Fruit fly (Drosophila melanogaster): ENCODE data around the gene Rcd-1.

Rcd-1 gene

DNA sequence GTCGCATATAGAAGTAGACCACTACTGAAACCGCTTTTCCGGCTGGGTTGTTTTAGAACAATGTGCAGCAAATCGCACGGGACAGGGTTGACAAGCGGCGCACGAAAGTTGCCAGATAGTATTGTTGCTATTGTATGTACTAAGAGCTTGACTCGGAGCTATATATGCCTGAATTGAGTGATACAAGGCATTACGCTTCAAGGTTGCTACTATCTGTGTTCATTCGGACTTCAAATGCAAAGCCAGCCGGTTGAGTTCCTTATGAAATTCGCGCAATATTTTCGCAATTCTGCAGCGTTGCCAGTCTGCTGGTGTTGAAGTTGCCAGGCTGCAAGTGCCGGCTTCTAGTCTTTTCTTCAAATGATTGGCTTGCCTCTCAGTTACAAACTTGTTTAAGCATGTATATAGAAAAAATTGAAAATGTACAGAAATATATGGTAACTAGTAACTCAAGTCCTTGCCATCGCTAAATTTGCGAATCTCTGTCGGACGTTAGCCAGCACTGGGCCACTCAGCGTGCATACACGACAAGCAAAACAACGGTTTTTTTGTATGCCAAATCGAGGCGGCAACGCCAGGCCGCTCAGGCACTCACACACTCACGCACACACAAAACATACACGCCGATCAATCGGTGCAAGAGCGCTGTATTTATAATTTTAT, 13.3 kb downstream of the Rcd-1 start, which contains the start of the genes Ranbp21 and Elys (continued):
- no peak for TF ChIP-seq chm (GFP tag; IDR thresholded peaks at IDR 0.05)
- no peak for TF ChIP-seq CG13894 (tag; optimal IDR thresholded peaks at IDR 0.05)
- TF ChIP-seq Fer2 (tag; optimal IDR thresholded peaks at IDR 0.05) = no peak
- TF ChIP-seq pum (GFP tag; optimal IDR thresholded peaks at IDR 0.05) = peak; percentile 76
- TF ChIP-seq odd (GFP tag; optimal IDR thresholded peaks at IDR 0.05) = no peak
- TF ChIP-seq CG12769 (tag; optimal IDR thresholded peaks at IDR 0.05) = no peak
- TF ChIP-seq Fer1 (GFP tag; optimal IDR thresholded peaks at IDR 0.05) = no peak
- TF ChIP-seq Rfx (GFP tag; IDR thresholded peaks at IDR 0.05) = peak; percentile 66; the same call in 1 of the 2 replicates
- TF ChIP-seq unpg (GFP tag; optimal IDR thresholded peaks at IDR 0.05) = no peak
- no peak for TF ChIP-seq nom (GFP tag; optimal IDR thresholded peaks at IDR 0.05)
- TF ChIP-seq Six4 (GFP tag; optimal IDR thresholded peaks at IDR 0.05) = peak; percentile 16
- no peak for TF ChIP-seq nau (GFP tag; optimal IDR thresholded peaks at IDR 0.05)
- TF ChIP-seq H15 (GFP tag; IDR thresholded peaks at IDR 0.05) = peak; percentile 46; the same call in 1 of the 3 replicates
- TF ChIP-seq rib (GFP tag; IDR thresholded peaks at IDR 0.05) = peak; percentile 86
- no peak for TF ChIP-seq pros (GFP tag; optimal IDR thresholded peaks at IDR 0.05)
- peak; percentile 57; the same call in 2 of the 3 replicates for TF ChIP-seq Optix (GFP tag; IDR thresholded peaks at IDR 0.05)
- TF ChIP-seq Ravus (GFP tag; IDR thresholded peaks at IDR 0.05) = no peak
- no peak for TF ChIP-seq CG13296 (GFP tag; optimal IDR thresholded peaks at IDR 0.05)
- peak; percentile 82 for TF ChIP-seq CHES-1-like (GFP tag; optimal IDR thresholded peaks at IDR 0.05)
- TF ChIP-seq dysf (GFP tag; IDR thresholded peaks at IDR 0.05) = peak; percentile 55
- peak; percentile 78 for TF ChIP-seq jumu (GFP tag; optimal IDR thresholded peaks at IDR 0.05)
- no peak for TF ChIP-seq gcm (GFP tag; optimal IDR thresholded peaks at IDR 0.05)
- TF ChIP-seq ap (GFP tag; IDR thresholded peaks at IDR 0.05) = no peak; the same call in 1 of the 2 replicates
- TF ChIP-seq chn (GFP tag; optimal IDR thresholded peaks at IDR 0.05) = peak; percentile 59
- peak; percentile 40 for TF ChIP-seq HmgD (GFP tag; optimal IDR thresholded peaks at IDR 0.05)
- peak; percentile 79 for TF ChIP-seq Sry-δ (GFP tag; optimal IDR thresholded peaks at IDR 0.05)
- TF ChIP-seq sob (GFP tag; IDR thresholded peaks at IDR 0.05) = peak; percentile 41; the same call in 1 of the 2 replicates
- no peak for TF ChIP-seq croc (GFP tag; conservative IDR thresholded peaks at IDR 0.05)
- TF ChIP-seq CG7786 (GFP tag; optimal IDR thresholded peaks at IDR 0.05) = peak; percentile 56
- no peak for TF ChIP-seq CG4282 (GFP tag; optimal IDR thresholded peaks at IDR 0.05)
- TF ChIP-seq CG10979 (tag; optimal IDR thresholded peaks at IDR 0.05) = peak; percentile 6
- TF ChIP-seq CG18764 (GFP tag; optimal IDR thresholded peaks at IDR 0.05) = no peak
- no peak for TF ChIP-seq CG14965 (GFP tag; optimal IDR thresholded peaks at IDR 0.05; ENCODE audit: borderline replicate concordance)
- no peak for TF ChIP-seq CG2202 (tag; optimal IDR thresholded peaks at IDR 0.05)
- TF ChIP-seq CG12391 (tag; optimal IDR thresholded peaks at IDR 0.05) = peak; percentile 50
- no peak for TF ChIP-seq Sox102F (GFP tag; optimal IDR thresholded peaks at IDR 0.05)
- TF ChIP-seq grn (GFP tag; optimal IDR thresholded peaks at IDR 0.05) = no peak
- TF ChIP-seq repo (GFP tag; optimal IDR thresholded peaks at IDR 0.05) = no peak
- no peak for TF ChIP-seq CG10654 (GFP tag; optimal IDR thresholded peaks at IDR 0.05)
- no peak for TF ChIP-seq Hmr (GFP tag; optimal IDR thresholded peaks at IDR 0.05)
- TF ChIP-seq MBD-R2 (GFP tag; IDR thresholded peaks at IDR 0.05) = peak; percentile 68
- TF ChIP-seq CG8281 (tag; optimal IDR thresholded peaks at IDR 0.05) = no peak
- peak; percentile 3 for TF ChIP-seq fd3F (GFP tag; optimal IDR thresholded peaks at IDR 0.05)
- TF ChIP-seq Rx (GFP tag; IDR thresholded peaks at IDR 0.05) = peak; percentile 57
- TF ChIP-seq dm (GFP tag; optimal IDR thresholded peaks at IDR 0.05) = peak; percentile 86
- TF ChIP-seq CG14710 (tag; optimal IDR thresholded peaks at IDR 0.05) = peak; percentile 71
- peak; percentile 72 for TF ChIP-seq nmo (GFP tag; optimal IDR thresholded peaks at IDR 0.05)
- no peak for TF ChIP-seq CrebB (tag; optimal IDR thresholded peaks at IDR 0.05)
- TF ChIP-seq CG9727 (GFP tag; optimal IDR thresholded peaks at IDR 0.05) = peak; percentile 59
- TF ChIP-seq CG3995 (GFP tag; optimal IDR thresholded peaks at IDR 0.05) = no peak

Data from whole organism, embryonic.